Fruit fly (Drosophila melanogaster) whole organism, wandering third instar larva: ENCODE measurements around the gene Obp18a.

Source experiments
- Abd-B ChIP-seq: fragments of >200 bp; optimal IDR thresholded peaks from 2 replicates; lab custom pipeline; 2017; ENCODE audit warnings: missing biosample characterization, missing genetic modification characterization
- CG32264 ChIP-seq: fragments of 200-800 bp; sonication (Bioruptor generic); optimal IDR thresholded peaks from 2 replicates; lab custom pipeline; 2016; ENCODE audit warnings: missing biosample characterization, missing genetic modification characterization
- CG9705 ChIP-seq: fragments of 200-800 bp; sonication (Bioruptor generic); optimal IDR thresholded peaks from 2 replicates; lab custom pipeline; 2018; ENCODE audit warnings: missing biosample characterization, mild to moderate bottlenecking, missing genetic modification characterization
- CrebA ChIP-seq: fragments of 200-800 bp; sonication (Bioruptor generic); optimal IDR thresholded peaks from 2 replicates; lab custom pipeline; 2016; ENCODE audit warnings: missing biosample characterization, mild to moderate bottlenecking, missing genetic modification characterization, borderline replicate concordance
- Dfd ChIP-seq: fragments of >200 bp; optimal IDR thresholded peaks from 2 replicates; lab custom pipeline; 2017; ENCODE audit warnings: missing biosample characterization, missing genetic modification characterization
- Dif ChIP-seq: fragments of 200-275, 200-300 bp; sonication (Bioruptor generic); optimal IDR thresholded peaks from 2 replicates; lab custom pipeline; 2018; ENCODE audit warnings: missing biosample characterization, missing genetic modification characterization; ENCODE audit not compliant: partially characterized antibody
- GATAd ChIP-seq: sonication (Bioruptor generic); optimal IDR thresholded peaks from 2 replicates; lab custom pipeline; 2016; ENCODE audit warnings: missing biosample characterization, missing genetic modification characterization
- HLH106 ChIP-seq: fragments of 200-800 bp; optimal IDR thresholded peaks from 3 replicates; lab custom pipeline; 2019; ENCODE audit warnings: missing biosample characterization, mild to moderate bottlenecking, missing genetic modification characterization, moderate library complexity
- Hnf4 ChIP-seq: fragments of 200-800 bp; sonication (Bioruptor generic); optimal IDR thresholded peaks from 2 replicates; lab custom pipeline; 2016; ENCODE audit warnings: missing biosample characterization, mild to moderate bottlenecking, missing genetic modification characterization
- Jra ChIP-seq: sonication (Bioruptor generic); optimal IDR thresholded peaks from 2 replicates; lab custom pipeline; 2016; ENCODE audit warnings: missing biosample characterization, missing genetic modification characterization
- Mio ChIP-seq: sonication (Bioruptor generic); optimal IDR thresholded peaks from 2 replicates; lab custom pipeline; 2016; ENCODE audit warnings: missing biosample characterization, missing genetic modification characterization
- Myc ChIP-seq: fragments of >200 bp; optimal IDR thresholded peaks from 2 replicates; lab custom pipeline; 2017
- N ChIP-seq: fragments of >200 bp; optimal IDR thresholded peaks from 2 replicates; lab custom pipeline; 2018; ENCODE audit warnings: missing biosample characterization, missing external identifiers, missing genetic modification characterization
- OdsH ChIP-seq: fragments of 200-800 bp; sonication (Bioruptor generic); optimal IDR thresholded peaks from 2 replicates; lab custom pipeline; 2016; ENCODE audit warnings: missing biosample characterization, mild to moderate bottlenecking, missing genetic modification characterization
- Rel ChIP-seq, 2 experiments: fragments of 200-800 bp; sonication (Bioruptor generic) in 1 of 2; optimal IDR thresholded peaks; 2 replicates in 1 of 2; 3 replicates in 1 of 2; lab custom pipeline; 2016 to 2019; ENCODE audit warnings: mild to moderate bottlenecking in 2 of 2, missing biosample characterization in 2 of 2, missing genetic modification characterization in 2 of 2, moderate library complexity in 1 of 2
- Sp1 ChIP-seq: fragments of 200-800 bp; sonication (Bioruptor generic); optimal IDR thresholded peaks from 3 replicates; lab custom pipeline; 2019; ENCODE audit warnings: missing biosample characterization, mild to moderate bottlenecking, missing genetic modification characterization, moderate library complexity
- Vsx2 ChIP-seq: fragments of 200-300, 225-300 bp; sonication (Bioruptor generic); optimal IDR thresholded peaks from 2 replicates; lab custom pipeline; 2018; ENCODE audit warnings: missing biosample characterization, missing genetic modification characterization; ENCODE audit not compliant: partially characterized antibody
- br ChIP-seq: fragments of 200-800 bp; sonication (Bioruptor generic); optimal IDR thresholded peaks from 2 replicates; lab custom pipeline; 2016; ENCODE audit warnings: missing biosample characterization, missing genetic modification characterization
- brk ChIP-seq: fragments of 200-800 bp; sonication (Bioruptor generic); optimal IDR thresholded peaks from 2 replicates; lab custom pipeline; 2016; ENCODE audit warnings: missing biosample characterization, mild to moderate bottlenecking, missing genetic modification characterization
- dl ChIP-seq, 2 experiments: fragments of 175-275, 200-275 bp in 1 of 2; fragments of 200-275 bp in 1 of 2; sonication (Bioruptor generic); optimal IDR thresholded peaks; lab custom pipeline; 2018; ENCODE audit warnings: mild to moderate bottlenecking in 2 of 2, missing biosample characterization in 2 of 2, missing genetic modification characterization in 2 of 2, moderate library complexity in 2 of 2; ENCODE audit not compliant: partially characterized antibody in 2 of 2, insufficient read depth in 1 of 2
- dmrt93B ChIP-seq: fragments of 200-800 bp; sonication (Bioruptor generic); optimal IDR thresholded peaks from 2 replicates; lab custom pipeline; 2018; ENCODE audit warnings: missing biosample characterization, mild to moderate bottlenecking, missing genetic modification characterization
- dsf ChIP-seq: sonication (Bioruptor generic); optimal IDR thresholded peaks from 2 replicates; lab custom pipeline; 2016; ENCODE audit warnings: missing biosample characterization, missing genetic modification characterization, borderline replicate concordance
- ey ChIP-seq: fragments of 200-800 bp; sonication (Bioruptor generic); optimal IDR thresholded peaks from 2 replicates; lab custom pipeline; 2016; ENCODE audit warnings: missing biosample characterization, missing genetic modification characterization
- foxo ChIP-seq, 2 experiments: fragments of 200-800 bp; sonication (Bioruptor generic); optimal IDR thresholded peaks; 2 replicates in 1 of 2; 3 replicates in 1 of 2; lab custom pipeline; 2016 to 2017; ENCODE audit warnings: missing biosample characterization in 2 of 2, missing genetic modification characterization in 2 of 2
- fru ChIP-seq: fragments of 200-800 bp; sonication (Bioruptor generic); optimal IDR thresholded peaks from 3 replicates; lab custom pipeline; 2016; ENCODE audit warnings: missing biosample characterization, mild to moderate bottlenecking, missing genetic modification characterization
- h ChIP-seq: fragments of 200-800 bp; sonication (Bioruptor generic); optimal IDR thresholded peaks from 3 replicates; lab custom pipeline; 2016; ENCODE audit warnings: missing biosample characterization, mild to moderate bottlenecking, missing genetic modification characterization
- jim ChIP-seq: fragments of 175-275, 200-325 bp; sonication (Bioruptor generic); optimal IDR thresholded peaks from 2 replicates; lab custom pipeline; 2016; ENCODE audit warnings: missing biosample characterization, mild to moderate bottlenecking, missing genetic modification characterization
- lola ChIP-seq: fragments of >200 bp; optimal IDR thresholded peaks from 2 replicates; lab custom pipeline; 2017; ENCODE audit warnings: missing biosample characterization, missing genetic modification characterization
- pan ChIP-seq: fragments of >200 bp; optimal IDR thresholded peaks from 2 replicates; lab custom pipeline; 2017
- psq ChIP-seq: fragments of 200-800 bp; sonication (Bioruptor generic); optimal IDR thresholded peaks from 3 replicates; lab custom pipeline; 2017; ENCODE audit warnings: missing biosample characterization, mild to moderate bottlenecking, missing genetic modification characterization, moderate library complexity
- rgr ChIP-seq: fragments of 200-800 bp; sonication (Bioruptor generic); optimal IDR thresholded peaks from 3 replicates; lab custom pipeline; 2016; ENCODE audit warnings: missing biosample characterization, mild to moderate bottlenecking, missing genetic modification characterization
- sage ChIP-seq: fragments of 200-800 bp; sonication (Bioruptor generic); optimal IDR thresholded peaks from 2 replicates; lab custom pipeline; 2016; ENCODE audit warnings: missing biosample characterization, mild to moderate bottlenecking, missing genetic modification characterization
- tai ChIP-seq: sonication (Bioruptor generic); optimal IDR thresholded peaks from 2 replicates; lab custom pipeline; 2016; ENCODE audit warnings: missing biosample characterization, missing genetic modification characterization
- usp ChIP-seq: fragments of >200 bp; optimal IDR thresholded peaks from 2 replicates; lab custom pipeline; 2017; ENCODE audit warnings: missing biosample characterization, missing genetic modification characterization
- woc ChIP-seq: sonication (Bioruptor generic); optimal IDR thresholded peaks from 2 replicates; lab custom pipeline; 2016; ENCODE audit warnings: missing biosample characterization, mild to moderate bottlenecking, missing genetic modification characterization

The Obp18a gene

DNA sequence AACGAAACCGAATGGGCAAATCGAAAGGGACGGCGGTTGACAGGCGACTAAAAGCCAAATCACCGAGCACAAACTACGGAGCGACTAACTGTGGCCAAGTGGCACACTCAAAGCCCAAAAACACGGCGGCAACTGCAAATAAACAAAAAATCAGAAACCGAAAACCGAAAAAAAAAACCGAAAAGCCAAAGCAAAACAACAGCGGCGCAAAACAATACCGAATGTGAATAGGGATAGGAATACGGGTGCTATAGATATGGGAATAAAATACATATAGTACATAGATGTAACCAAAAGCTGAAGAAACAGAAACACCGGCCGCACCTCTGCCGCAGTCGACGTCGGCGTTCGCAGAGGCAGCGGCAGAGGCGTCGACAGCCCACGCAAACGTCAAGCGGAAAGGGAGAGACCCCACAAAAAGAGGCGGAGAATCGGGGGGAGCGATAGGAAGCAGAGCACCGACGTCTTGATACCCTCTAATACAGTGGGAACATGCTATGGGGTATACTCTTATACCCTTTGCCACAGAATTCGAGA is 31.4 kb upstream of the Obp18a start, which contains the start of gene RhoGAP18B:
RhoGAP18B (minus strand) TSS at position 51 of the 537 bp plus-strand sequence.
- TF ChIP-seq Rel (GFP tag; optimal IDR thresholded peaks at IDR 0.05; lab: Kevin White, UChicago): no peak
- TF ChIP-seq Rel (tag; optimal IDR thresholded peaks at IDR 0.05; lab: Kevin White, UChicago): peak; percentile 12
- no peak for TF ChIP-seq usp
- TF ChIP-seq lola: peak; percentile 3

DNA sequence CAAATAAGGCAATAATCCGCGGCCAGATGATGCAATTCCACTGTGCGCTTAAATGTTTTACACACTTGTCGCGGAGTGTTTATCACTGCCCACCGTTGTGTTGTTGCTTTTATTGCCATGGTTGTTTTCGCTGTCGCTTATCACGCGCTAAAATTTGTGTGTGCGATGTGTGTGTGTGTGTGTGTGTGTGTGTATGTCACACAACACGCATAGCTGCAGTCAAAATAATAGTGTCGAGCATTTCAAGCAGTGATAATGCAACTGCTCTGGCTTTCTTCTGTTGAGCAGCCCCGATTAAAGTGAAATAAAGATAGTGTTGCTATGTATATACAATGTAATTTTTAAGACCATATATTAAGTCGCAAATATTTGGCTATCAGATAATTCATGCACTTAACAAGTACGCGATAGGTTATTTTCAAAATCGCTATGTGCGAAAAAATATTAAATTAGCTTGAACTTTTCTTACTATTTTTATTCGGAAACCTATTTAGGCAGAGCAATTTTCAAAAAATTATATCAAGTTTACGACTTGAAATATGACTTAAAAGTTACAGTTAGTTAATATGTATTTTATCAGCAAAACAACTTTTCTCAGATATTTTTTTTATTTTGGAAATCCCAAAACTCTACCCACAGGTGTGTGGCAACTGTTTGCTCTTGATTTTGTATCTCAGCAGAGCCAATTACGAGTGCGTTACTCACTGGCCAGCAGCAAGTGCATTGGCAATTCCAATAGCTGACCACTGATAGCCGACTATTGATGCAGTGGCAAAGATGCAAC is 30.7 kb upstream of the Obp18a start:
- TF ChIP-seq sage: no peak
- no peak for TF ChIP-seq GATAd (GFP tag; lab: Kevin White, UChicago)
- peak; percentile 66 for TF ChIP-seq Sp1 (GFP tag; lab: Kevin White, UChicago)
- TF ChIP-seq jim (GFP tag; lab: Kevin White, UChicago): no peak
- TF ChIP-seq Vsx2 (GFP tag; lab: Kevin White, UChicago): no peak
- TF ChIP-seq Abd-B (GFP tag; lab: Kevin White, UChicago): no peak
- peak; percentile 57 for TF ChIP-seq h (GFP tag; lab: Kevin White, UChicago)
- TF ChIP-seq Dfd: peak; percentile 5
- TF ChIP-seq psq (GFP tag; lab: Kevin White, UChicago): no peak
- TF ChIP-seq ey (GFP tag; lab: Kevin White, UChicago): peak; percentile 17
- TF ChIP-seq rgr (GFP tag; lab: Kevin White, UChicago): no peak
- TF ChIP-seq foxo (GFP tag; optimal IDR thresholded peaks at IDR 0.05; lab: Kevin White, UChicago): peak in 1 of 2 experiments; percentile 68
- no peak for TF ChIP-seq dsf (GFP tag; lab: Kevin White, UChicago)
- TF ChIP-seq woc: no peak
- no peak for TF ChIP-seq Dif (GFP tag; lab: Kevin White, UChicago)
- no peak for TF ChIP-seq lola
- TF ChIP-seq N (GFP tag; lab: Kevin White, UChicago): no peak
- TF ChIP-seq pan (lab: Kevin White, UChicago): no peak
- peak; percentile 48 for TF ChIP-seq fru (GFP tag; lab: Kevin White, UChicago)
- TF ChIP-seq CG32264 (GFP tag; lab: Kevin White, UChicago): no peak
- TF ChIP-seq Hnf4 (GFP tag; lab: Kevin White, UChicago): no peak
- no peak for TF ChIP-seq dl (GFP tag; optimal IDR thresholded peaks at IDR 0.05; lab: Kevin White, UChicago; ENCODE audit: insufficient read depth in 1 of 2, partially characterized antibody in 2 of 2)
- TF ChIP-seq Jra (GFP tag; lab: Kevin White, UChicago): no peak
- no peak for TF ChIP-seq tai
- no peak for TF ChIP-seq OdsH (GFP tag; lab: Kevin White, UChicago)
- TF ChIP-seq dmrt93B (GFP tag; lab: Kevin White, UChicago): peak; percentile 52
- no peak for TF ChIP-seq Rel (GFP tag; optimal IDR thresholded peaks at IDR 0.05; lab: Kevin White, UChicago)
- TF ChIP-seq Rel (tag; optimal IDR thresholded peaks at IDR 0.05; lab: Kevin White, UChicago): peak; percentile 30
- TF ChIP-seq CrebA (GFP tag; lab: Kevin White, UChicago): no peak
- no peak for TF ChIP-seq Mio (GFP tag; lab: Kevin White, UChicago)
- TF ChIP-seq Myc (lab: Kevin White, UChicago): no peak
- TF ChIP-seq CG9705: no peak
- TF ChIP-seq HLH106 (tag; lab: Kevin White, UChicago): peak; percentile 58
- peak; percentile 13 for TF ChIP-seq br
- no peak for TF ChIP-seq brk
